Fruit fly (Drosophila melanogaster): Measurements from ENCODE around the gene CG13377.

dm6 chrX:263728-264344, at the start of gene CG13377:
- TF ChIP-seq EcR (GFP tag; optimal IDR thresholded peaks at IDR 0.05) (peak; percentile 36), Pif1A (GFP tag; optimal IDR thresholded peaks at IDR 0.05) (peak; percentile 30), gl (tag; optimal IDR thresholded peaks at IDR 0.05) (no peak), CG10348 (GFP tag; IDR thresholded peaks at IDR 0.05) (no peak), CG9948 (tag; optimal IDR thresholded peaks at IDR 0.05) (peak; percentile 40), CG12605 (GFP tag; IDR thresholded peaks at IDR 0.05) (no peak), CG8159 (tag; optimal IDR thresholded peaks at IDR 0.05) (no peak)

All from whole organism, pupa.